Worm (Caenorhabditis elegans) whole organism, L2 larva: ENCODE data around the gene fbxa-56.

ENCODE experiments used
- C34F6.9 ChIP-seq: fragments of 150-350 bp; optimal IDR thresholded peaks from 2 replicates; lab custom pipeline; 2014; ENCODE audit warnings: missing biosample characterization, missing genetic modification characterization
- ZK546.5 ChIP-seq: sonication (generic microtip); optimal IDR thresholded peaks from 2 replicates; lab custom pipeline; 2017; ENCODE audit warnings: missing biosample characterization, missing genetic modification characterization
- blmp-1 ChIP-seq: sonication (generic microtip); optimal IDR thresholded peaks from 2 replicates; lab custom pipeline; 2017; ENCODE audit warnings: missing genetic modification characterization, mild to moderate bottlenecking, missing compliant biosample characterization, antibody characterized with exemption, moderate library complexity; ENCODE audit not compliant: insufficient read depth
- ceh-16 ChIP-seq: fragments of 150-350 bp; optimal IDR thresholded peaks from 2 replicates; lab custom pipeline; 2014; ENCODE audit warnings: missing biosample characterization, missing genetic modification characterization
- crh-2 ChIP-seq: sonication (generic microtip); optimal IDR thresholded peaks from 2 replicates; lab custom pipeline; 2017; ENCODE audit warnings: missing biosample characterization, missing genetic modification characterization
- fos-1 ChIP-seq: fragments of 150-350 bp; optimal IDR thresholded peaks from 2 replicates; lab custom pipeline; 2014; ENCODE audit warnings: missing biosample characterization, missing genetic modification characterization
- gmeb-1 ChIP-seq: fragments of 150-350 bp; optimal IDR thresholded peaks from 2 replicates; lab custom pipeline; 2014; ENCODE audit warnings: missing biosample characterization, missing genetic modification characterization
- lin-11 ChIP-seq: fragments of 150-350 bp; sonication (generic microtip); optimal IDR thresholded peaks from 2 replicates; lab custom pipeline; 2014; ENCODE audit warnings: missing biosample characterization, missing genetic modification characterization, inconsistent platforms, mixed read lengths
- mab-5 ChIP-seq: fragments of 150-350 bp; optimal IDR thresholded peaks from 2 replicates; lab custom pipeline; 2014; ENCODE audit warnings: missing biosample characterization, missing genetic modification characterization
- mdl-1 ChIP-seq, 2 experiments: fragments of 150-350 bp in 1 of 2; sonication (generic microtip) in 1 of 2; optimal IDR thresholded peaks; 2 replicates each; lab custom pipeline; 2017; ENCODE audit warnings: missing biosample characterization in 2 of 2, missing genetic modification characterization in 2 of 2
- nhr-10 ChIP-seq: sonication (generic microtip); optimal IDR thresholded peaks from 2 replicates; lab custom pipeline; 2017; ENCODE audit warnings: missing biosample characterization, missing genetic modification characterization
- peb-1 ChIP-seq: fragments of 150-350 bp; optimal IDR thresholded peaks from 2 replicates; lab custom pipeline; 2014; ENCODE audit warnings: missing biosample characterization, missing genetic modification characterization
- unc-55 ChIP-seq: fragments of 150-350 bp; sonication (generic microtip); optimal IDR thresholded peaks from 3 replicates; lab custom pipeline; 2014; ENCODE audit warnings: missing biosample characterization, missing genetic modification reagents, missing genetic modification characterization
- ztf-11 ChIP-seq: sonication (generic microtip); optimal IDR thresholded peaks from 2 replicates; lab custom pipeline; 2017; ENCODE audit warnings: missing biosample characterization, missing genetic modification characterization
- ztf-4 ChIP-seq: fragments of 150-350 bp; optimal IDR thresholded peaks from 2 replicates; lab custom pipeline; 2014; ENCODE audit warnings: missing biosample characterization, missing genetic modification characterization

Gene fbxa-56

ce11 chrIII:887874-888299, 50.0 kb downstream of the fbxa-56 start (continued):
- TF ChIP-seq ZK546.5 = no peak
- TF ChIP-seq ceh-16 (tag; lab: Kevin White, UChicago) = no peak
- TF ChIP-seq ztf-11 (tag; lab: Kevin White, UChicago) = no peak
- TF ChIP-seq lin-11 = peak; percentile 73
- peak; percentile 80 for TF ChIP-seq blmp-1 (tag; lab: Kevin White, UChicago)
- peak; percentile 79 for TF ChIP-seq C34F6.9 (tag; lab: Kevin White, UChicago)
- peak; percentile 93 for TF ChIP-seq unc-55 (GFP tag; lab: Kevin White, UChicago)
- peak; percentile 12 to 72 for TF ChIP-seq mdl-1 (tag; optimal IDR thresholded peaks at IDR 0.05; lab: Kevin White, UChicago)
- peak; percentile 53 for TF ChIP-seq gmeb-1 (tag; lab: Kevin White, UChicago)
- TF ChIP-seq mab-5 (tag; lab: Kevin White, UChicago) = peak; percentile 72
- peak; percentile 43 for TF ChIP-seq fos-1 (tag; lab: Kevin White, UChicago)
- TF ChIP-seq nhr-10 (tag; lab: Kevin White, UChicago) = no peak
- TF ChIP-seq crh-2 (tag; lab: Kevin White, UChicago) = peak; percentile 90
- TF ChIP-seq ztf-4 (tag; lab: Kevin White, UChicago) = peak; percentile 23
- no peak for TF ChIP-seq peb-1 (tag; lab: Kevin White, UChicago)
